Fruit fly (Drosophila melanogaster): ENCODE results near the gene CG10748.

The CG10748 gene

dm6 chr3L:13015823-13016465 is 43.8 kb upstream of the CG10748 start, which contains the start of gene CG11267 (continued):
- TF ChIP-seq CG17829 (tag; optimal IDR thresholded peaks at IDR 0.05) = peak; percentile 75
- 0 out of 3 replicates have a peak, but pooled peaks have one; percentile 35 for TF ChIP-seq Opbp (GFP tag; IDR thresholded peaks at IDR 0.05; ENCODE audit: partially characterized antibody)
- peak; percentile 70 for TF ChIP-seq fu2 (GFP tag; optimal IDR thresholded peaks at IDR 0.05)
- TF ChIP-seq p53 (GFP tag; optimal IDR thresholded peaks at IDR 0.05) = peak; percentile 47
- peak; percentile 79 for TF ChIP-seq rib (GFP tag; IDR thresholded peaks at IDR 0.05)
- TF ChIP-seq nerfin-2 (GFP tag; IDR thresholded peaks at IDR 0.05; ENCODE audit: partially characterized antibody) = no peak
- TF ChIP-seq her (GFP tag; optimal IDR thresholded peaks at IDR 0.05) = peak; percentile 60
- peak; percentile 84 for TF ChIP-seq CG1647 (GFP tag; optimal IDR thresholded peaks at IDR 0.05)
- TF ChIP-seq CG10959 (GFP tag; IDR thresholded peaks at IDR 0.05) = peak; percentile 77
- TF ChIP-seq Awh (GFP tag; IDR thresholded peaks at IDR 0.05) = peak; percentile 87
- peak; percentile 91 for TF ChIP-seq Rx (GFP tag; IDR thresholded peaks at IDR 0.05)
- TF ChIP-seq chinmo (GFP tag; IDR thresholded peaks at IDR 0.05; ENCODE audit: partially characterized antibody) = no peak
- peak; percentile 65 for TF ChIP-seq HLH54F (GFP tag; optimal IDR thresholded peaks at IDR 0.05)
- TF ChIP-seq unc-4 (GFP tag; IDR thresholded peaks at IDR 0.05; ENCODE audit: partially characterized antibody) = no peak
- TF ChIP-seq CG11504 (tag; optimal IDR thresholded peaks at IDR 0.05) = peak; percentile 90
- TF ChIP-seq ems (GFP tag; optimal IDR thresholded peaks at IDR 0.05) = peak; percentile 73
- peak; percentile 74 for TF ChIP-seq CG1792 (GFP tag; optimal IDR thresholded peaks at IDR 0.05)
- peak; percentile 70 for TF ChIP-seq Bteb2 (GFP tag; optimal IDR thresholded peaks at IDR 0.05)
- TF ChIP-seq CG15269 (tag; optimal IDR thresholded peaks at IDR 0.05) = peak; percentile 82
- TF ChIP-seq ftz-f1 (GFP tag; optimal IDR thresholded peaks at IDR 0.05) = no peak
- TF ChIP-seq CG33213 (GFP tag; optimal IDR thresholded peaks at IDR 0.05) = peak; percentile 75
- peak; percentile 86 for TF ChIP-seq CG17328 (GFP tag; IDR thresholded peaks at IDR 0.05)
- peak; percentile 43 for TF ChIP-seq CTCF (GFP tag; optimal IDR thresholded peaks at IDR 0.05)
- TF ChIP-seq CG7786 (GFP tag; optimal IDR thresholded peaks at IDR 0.05) = peak; percentile 73
- TF ChIP-seq Max (GFP tag; optimal IDR thresholded peaks at IDR 0.05) = peak; percentile 84
- TF ChIP-seq CG3847 (GFP tag; IDR thresholded peaks at IDR 0.05) = peak; percentile 78
- TF ChIP-seq toy (GFP tag; IDR thresholded peaks at IDR 0.05) = peak; percentile 68; the same call in 1 of the 2 replicates
- TF ChIP-seq Mad (GFP tag; optimal IDR thresholded peaks at IDR 0.05) = peak; percentile 67
- peak; percentile 88 for TF ChIP-seq ken (GFP tag; IDR thresholded peaks at IDR 0.05)
- TF ChIP-seq HLH3B (GFP tag; IDR thresholded peaks at IDR 0.05) = peak; percentile 89
- TF ChIP-seq Aef1 (GFP tag; IDR thresholded peaks at IDR 0.05) = peak; percentile 89
- TF ChIP-seq Hand (GFP tag; optimal IDR thresholded peaks at IDR 0.05) = peak; percentile 55
- peak; percentile 85 for TF ChIP-seq CG4820 (GFP tag; optimal IDR thresholded peaks at IDR 0.05)
- TF ChIP-seq Lim3 (GFP tag; IDR thresholded peaks at IDR 0.05) = peak; percentile 85; the same call in 1 of the 2 replicates
- TF ChIP-seq CG4360 (GFP tag; IDR thresholded peaks at IDR 0.05) = 0 out of 2 replicates have a peak, but pooled peaks have one; percentile 8
- peak; percentile 79 for TF ChIP-seq CG18262 (tag; optimal IDR thresholded peaks at IDR 0.05)
- no peak for TF ChIP-seq Adf1 (GFP tag; IDR thresholded peaks at IDR 0.05)
- TF ChIP-seq CG10274 (GFP tag; optimal IDR thresholded peaks at IDR 0.05) = peak; percentile 70
- TF ChIP-seq bab2 (GFP tag; optimal IDR thresholded peaks at IDR 0.05) = peak; percentile 80
- TF ChIP-seq CG9437 (GFP tag; optimal IDR thresholded peaks at IDR 0.05) = peak; percentile 18
- no peak for TF ChIP-seq mld (GFP tag; IDR thresholded peaks at IDR 0.05; ENCODE audit: partially characterized antibody)
- TF ChIP-seq Drgx (GFP tag; IDR thresholded peaks at IDR 0.05) = peak; percentile 90
- TF ChIP-seq bbx (GFP tag; IDR thresholded peaks at IDR 0.05; ENCODE audit: partially characterized antibody) = no peak
- TF ChIP-seq CG16779 (GFP tag; IDR thresholded peaks at IDR 0.05) = peak; percentile 82
- TF ChIP-seq sens-2 (GFP tag; IDR thresholded peaks at IDR 0.05) = peak; percentile 91
- TF ChIP-seq crc (GFP tag; optimal IDR thresholded peaks at IDR 0.05) = peak; percentile 71
- peak; percentile 87 for TF ChIP-seq CG31224 (GFP tag; IDR thresholded peaks at IDR 0.05)
- peak; percentile 71 for TF ChIP-seq CG6272 (GFP tag; IDR thresholded peaks at IDR 0.05)
- TF ChIP-seq Ets65A (GFP tag) = peak; percentile 98
- peak; percentile 85 for TF ChIP-seq aop (GFP tag; IDR thresholded peaks at IDR 0.05)
- TF ChIP-seq unpg (GFP tag; optimal IDR thresholded peaks at IDR 0.05) = peak; percentile 84

Measured in whole organism, embryonic.